Worm (Caenorhabditis elegans) whole organism, early embryonic: ENCODE measurements around the gene got-2.2.

Experiments used
- B0310.2 ChIP-seq: sonication (generic microtip); optimal IDR thresholded peaks from 2 replicates; lab custom pipeline; 2016; ENCODE audit warnings: mild to moderate bottlenecking, missing genetic modification characterization, missing compliant biosample characterization
- F13C5.2 ChIP-seq: sonication (generic microtip); optimal IDR thresholded peaks from 2 replicates; lab custom pipeline; 2017; ENCODE audit warnings: mild to moderate bottlenecking, missing genetic modification characterization, inconsistent platforms, missing compliant biosample characterization
- aly-1 ChIP-seq: sonication (generic microtip); optimal IDR thresholded peaks from 2 replicates; lab custom pipeline; 2016; ENCODE audit warnings: missing genetic modification characterization, missing compliant biosample characterization
- ama-1 ChIP-seq: fragments of 150-350 bp; optimal IDR thresholded peaks from 2 replicates; lab custom pipeline; 2014
- ceh-13 ChIP-seq: fragments of 200-800 bp; sonication (Bioruptor generic); optimal IDR thresholded peaks from 2 replicates; lab custom pipeline; 2018; ENCODE audit warnings: mild to moderate bottlenecking, missing genetic modification characterization, missing compliant biosample characterization
- ceh-36 ChIP-seq: sonication (generic microtip); optimal IDR thresholded peaks from 2 replicates; lab custom pipeline; 2016; ENCODE audit warnings: missing genetic modification characterization, inconsistent platforms, missing compliant biosample characterization
- ets-7 ChIP-seq: sonication (generic microtip); optimal IDR thresholded peaks from 2 replicates; lab custom pipeline; 2016; ENCODE audit warnings: missing genotype, missing genetic modification characterization, missing compliant biosample characterization
- flt-1 ChIP-seq: fragments of 200-800 bp; sonication (Bioruptor generic); IDR thresholded peaks from 2 replicates; pipeline ENCODE4 v1.3.6; 2022; ENCODE audit warnings: missing genetic modification characterization, missing compliant biosample characterization
- hmbx-1 ChIP-seq: sonication (generic microtip); optimal IDR thresholded peaks from 2 replicates; lab custom pipeline; 2016; ENCODE audit warnings: mild to moderate bottlenecking, missing genetic modification characterization, missing compliant biosample characterization
- hmg-4 ChIP-seq: fragments of 200-800 bp; sonication (Bioruptor generic); optimal IDR thresholded peaks from 2 replicates; lab custom pipeline; 2018; ENCODE audit warnings: mild to moderate bottlenecking, missing genetic modification characterization, missing compliant biosample characterization
- hnd-1 ChIP-seq: sonication (generic microtip); optimal IDR thresholded peaks from 2 replicates; lab custom pipeline; 2016; ENCODE audit warnings: missing genetic modification characterization, missing compliant biosample characterization
- pes-1 ChIP-seq: fragments of 200-800 bp; sonication (Bioruptor generic); IDR thresholded peaks from 2 replicates; pipeline ENCODE4 v1.3.6; 2022; ENCODE audit warnings: missing genetic modification reagents, missing genetic modification characterization, missing compliant biosample characterization
- scrt-1 ChIP-seq: fragments of 200-800 bp; sonication (Bioruptor generic); IDR thresholded peaks from 2 replicates; pipeline ENCODE4 v1.3.6; 2022; ENCODE audit warnings: missing genetic modification characterization, missing compliant biosample characterization
- sea-1 ChIP-seq: fragments of 200-800 bp; sonication (Bioruptor generic); conservative IDR thresholded peaks from 2 replicates; pipeline ENCODE4 v1.3.6; 2022; ENCODE audit warnings: missing genetic modification characterization, missing compliant biosample characterization
- tbx-11 ChIP-seq: fragments of 200-800 bp; sonication (Bioruptor generic); IDR thresholded peaks from 2 replicates; pipeline ENCODE4 v1.3.6; 2022; ENCODE audit warnings: missing genetic modification characterization, missing compliant biosample characterization
- tbx-37 ChIP-seq: fragments of 200-800 bp; sonication (Bioruptor generic); conservative IDR thresholded peaks from 2 replicates; pipeline ENCODE4 v1.3.6; 2022; ENCODE audit warnings: missing genetic modification reagents, missing genetic modification characterization, missing compliant biosample characterization
- tra-4 ChIP-seq: sonication (generic microtip); optimal IDR thresholded peaks from 2 replicates; lab custom pipeline; 2017; ENCODE audit warnings: missing genetic modification characterization, missing compliant biosample characterization

got-2.2 gene

DNA sequence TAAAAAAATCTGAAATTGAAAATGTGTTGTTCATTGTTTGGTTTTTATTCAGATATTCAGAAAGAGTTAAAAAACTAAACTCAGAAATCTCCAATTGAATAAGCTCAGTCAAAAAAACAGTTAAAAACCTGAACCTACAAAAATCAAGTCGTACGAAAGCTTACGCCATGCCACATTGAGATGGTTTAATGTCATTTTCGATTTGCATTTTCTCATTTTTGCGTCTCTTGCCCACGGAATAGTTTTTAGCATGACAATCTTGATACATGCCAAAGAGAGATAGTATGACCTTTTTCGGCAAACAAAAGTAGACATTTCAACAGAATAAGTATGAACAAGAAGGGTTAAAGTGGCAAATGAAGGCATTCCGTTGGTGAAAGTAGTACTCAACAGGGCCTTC lies 40.2 kb downstream of the got-2.2 start:
- TF ChIP-seq scrt-1 (GFP tag; lab: Robert Waterston, UW) (no peak), hnd-1 (no peak), sea-1 (GFP tag; lab: Robert Waterston, UW) (no peak)

DNA sequence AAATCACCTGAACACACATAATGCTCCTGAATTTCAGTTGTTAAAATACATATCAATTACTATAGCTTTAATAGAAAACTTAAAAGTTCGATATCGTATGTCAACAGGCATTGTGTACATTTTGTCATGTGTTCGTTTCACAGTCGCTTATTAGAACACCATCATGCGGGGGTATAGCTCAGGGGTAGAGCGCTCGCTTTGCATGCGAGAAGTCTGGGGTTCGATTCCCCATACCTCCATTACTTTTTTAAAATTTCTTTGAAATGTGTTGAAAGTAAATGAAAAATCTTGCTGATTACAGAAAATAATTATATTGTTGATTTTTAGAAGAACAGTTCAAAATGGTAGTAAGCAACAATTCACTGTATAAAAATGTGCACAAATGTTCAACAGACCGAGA lies 45.4 kb downstream of the got-2.2 start:
- TF ChIP-seq pes-1 (peak; percentile 87), hmg-4 (GFP tag; lab: Kevin White, UChicago) (peak; percentile 23), tbx-11 (peak; percentile 63; the same call in 1 of the 2 replicates), flt-1 (GFP tag; lab: Robert Waterston, UW) (peak; percentile 71; the same call in 1 of the 2 replicates), B0310.2 (tag; lab: Kevin White, UChicago) (peak; percentile 12), hmbx-1 (tag; lab: Kevin White, UChicago) (peak; percentile 21), tbx-37 (GFP tag; lab: Robert Waterston, UW) (peak; percentile 45; the same call in 1 of the 2 replicates), ama-1 (lab: Kevin White, UChicago) (no peak), scrt-1 (GFP tag; lab: Robert Waterston, UW) (peak; percentile 75), sea-1 (GFP tag; lab: Robert Waterston, UW) (peak; percentile 80), tra-4 (tag; lab: Kevin White, UChicago) (no peak), aly-1 (tag; lab: Kevin White, UChicago) (no peak), F13C5.2 (tag; lab: Kevin White, UChicago) (no peak), ceh-36 (tag; lab: Kevin White, UChicago) (peak; percentile 75), ceh-13 (peak; percentile 63), hnd-1 (no peak), ets-7 (tag; lab: Kevin White, UChicago) (no peak)

DNA sequence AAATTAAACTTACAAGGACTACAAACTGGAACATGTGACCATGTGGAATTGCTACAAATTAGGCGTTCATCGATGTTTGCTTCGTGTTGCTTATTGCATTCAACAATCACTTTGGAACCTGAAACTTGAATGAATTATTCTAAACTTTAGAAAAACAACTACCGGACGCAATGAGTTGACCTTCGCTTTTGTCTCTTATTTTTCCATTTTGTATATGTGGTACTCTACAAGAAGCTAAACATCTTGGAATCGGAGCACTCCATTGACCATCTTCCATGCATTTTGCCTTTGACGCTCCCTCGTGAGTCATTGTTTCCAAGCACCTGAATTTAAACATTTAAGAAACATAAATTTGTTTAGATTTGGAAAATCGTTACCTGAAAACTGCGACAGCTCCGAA lies 48.3 kb downstream of the got-2.2 start:
- TF ChIP-seq hmbx-1 (tag; lab: Kevin White, UChicago) (no peak), ama-1 (lab: Kevin White, UChicago) (no peak), sea-1 (GFP tag; lab: Robert Waterston, UW) (no peak), hmg-4 (GFP tag; lab: Kevin White, UChicago) (no peak), flt-1 (GFP tag; lab: Robert Waterston, UW) (no peak), pes-1 (no peak), B0310.2 (tag; lab: Kevin White, UChicago) (no peak), tbx-11 (no peak), hnd-1 (no peak), aly-1 (tag; lab: Kevin White, UChicago) (no peak), tbx-37 (GFP tag; lab: Robert Waterston, UW) (no peak), ceh-13 (no peak), F13C5.2 (tag; lab: Kevin White, UChicago) (no peak), tra-4 (tag; lab: Kevin White, UChicago) (no peak), ceh-36 (tag; lab: Kevin White, UChicago) (no peak), ets-7 (tag; lab: Kevin White, UChicago) (no peak), scrt-1 (GFP tag; lab: Robert Waterston, UW) (no peak)

DNA sequence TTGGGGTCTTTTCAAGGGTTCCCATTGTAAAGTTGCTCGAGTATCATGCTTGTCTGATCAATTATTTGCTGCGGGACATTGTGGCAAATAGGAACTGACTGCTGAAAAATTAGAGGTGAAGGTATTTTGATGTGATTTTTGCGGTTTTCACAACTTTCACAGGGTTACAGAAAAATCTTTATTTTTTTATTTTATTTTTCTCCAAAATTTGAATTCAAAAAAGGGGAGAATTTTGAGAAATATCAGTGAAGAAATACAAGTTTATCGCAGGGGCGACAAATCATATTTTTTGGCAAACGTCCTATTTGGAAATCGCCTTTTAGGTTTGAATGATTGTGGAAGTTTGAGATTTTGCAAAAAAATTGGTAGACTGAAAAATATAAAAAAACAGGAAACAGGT lies 50.8 kb downstream of the got-2.2 start, which contains the start of gene lev-9:
Gene lev-9, minus strand, starts transcription at position 101 of the 400 bp plus-strand sequence.
- TF ChIP-seq B0310.2 (tag; lab: Kevin White, UChicago) (no peak), scrt-1 (GFP tag; lab: Robert Waterston, UW) (no peak), aly-1 (tag; lab: Kevin White, UChicago) (no peak), F13C5.2 (tag; lab: Kevin White, UChicago) (no peak), hnd-1 (no peak), tra-4 (tag; lab: Kevin White, UChicago) (no peak), hmg-4 (GFP tag; lab: Kevin White, UChicago) (no peak), tbx-37 (GFP tag; lab: Robert Waterston, UW) (no peak)

- TF ChIP-seq hmg-4 (GFP tag; lab: Kevin White, UChicago): peak; percentile 98
- peak; percentile 98 for TF ChIP-seq pes-1
- peak; percentile 98 for TF ChIP-seq flt-1 (GFP tag; lab: Robert Waterston, UW)
- TF ChIP-seq sea-1 (GFP tag; lab: Robert Waterston, UW): peak; percentile 98
- peak; percentile 85 for TF ChIP-seq ceh-13
- TF ChIP-seq tbx-37 (GFP tag; lab: Robert Waterston, UW): peak; percentile 99
- peak; percentile 95 for TF ChIP-seq ceh-36 (tag; lab: Kevin White, UChicago)
- TF ChIP-seq hnd-1: peak; percentile 91
- peak; percentile 97 for TF ChIP-seq scrt-1 (GFP tag; lab: Robert Waterston, UW)
- TF ChIP-seq ets-7 (tag; lab: Kevin White, UChicago): peak; percentile 88
- TF ChIP-seq F13C5.2 (tag; lab: Kevin White, UChicago): peak; percentile 92
- peak; percentile 78 for TF ChIP-seq hmbx-1 (tag; lab: Kevin White, UChicago)
- peak; percentile 92 for TF ChIP-seq aly-1 (tag; lab: Kevin White, UChicago)
- peak; percentile 84 for TF ChIP-seq tra-4 (tag; lab: Kevin White, UChicago)
- TF ChIP-seq tbx-11: peak; percentile 97
- no peak for TF ChIP-seq ama-1 (lab: Kevin White, UChicago)
- peak; percentile 86 for TF ChIP-seq B0310.2 (tag; lab: Kevin White, UChicago)
These were observed 51.4 kb downstream of the got-2.2 start for ce11 chrX:6292143-6292542.
